Fruit fly (Drosophila melanogaster): Measurements from ENCODE around the gene wapl.

DNA sequence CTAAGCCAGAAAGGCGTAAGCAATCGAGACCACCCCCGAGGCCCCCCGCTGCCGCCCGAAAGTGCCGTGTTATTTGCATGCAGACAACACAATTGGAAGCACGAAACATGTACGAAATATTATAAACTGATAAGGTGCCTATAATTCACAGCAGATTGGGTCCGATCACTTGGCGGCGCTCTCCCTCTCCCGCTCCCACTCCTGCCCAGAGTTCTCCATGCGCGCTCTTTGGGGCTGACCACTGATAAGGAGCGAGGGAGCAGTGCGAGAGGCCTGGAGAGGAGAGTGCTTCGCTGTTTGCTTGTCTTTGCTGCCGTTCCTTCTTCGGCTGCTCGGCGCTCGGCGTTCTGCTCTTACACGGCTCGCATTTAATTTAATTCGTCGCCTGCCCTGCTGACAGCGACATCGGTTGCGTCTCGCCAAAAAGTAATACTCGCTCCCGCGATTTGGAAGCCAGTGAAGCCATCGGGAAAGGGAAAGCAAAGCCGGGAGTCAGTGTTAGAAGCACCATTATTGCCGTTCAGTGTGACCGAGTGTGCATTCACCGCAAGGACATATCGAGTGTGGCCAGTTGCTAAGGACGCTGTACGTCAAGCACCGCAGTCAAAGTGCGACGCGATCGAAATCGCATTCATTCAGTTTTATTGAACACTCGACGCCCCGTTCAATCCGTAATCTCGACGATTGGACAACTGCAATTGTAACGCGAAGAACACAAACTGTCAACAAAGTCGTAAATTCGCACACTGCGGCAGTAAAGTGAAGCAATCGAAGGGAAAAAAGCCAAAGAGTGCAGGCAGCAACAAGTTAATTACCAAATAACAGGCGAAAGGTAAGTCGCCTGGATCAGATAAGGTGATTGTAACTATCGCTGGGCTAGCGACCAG is 35.7 kb upstream of the wapl start:
- no peak for TF ChIP-seq usp (GFP tag; optimal IDR thresholded peaks at IDR 0.05)
- no peak for TF ChIP-seq CG8478 (optimal IDR thresholded peaks at IDR 0.05)

Measured in whole organism.